Worm (Caenorhabditis elegans): ENCODE data around the gene T11F9.1.

T11F9.1 gene

DNA sequence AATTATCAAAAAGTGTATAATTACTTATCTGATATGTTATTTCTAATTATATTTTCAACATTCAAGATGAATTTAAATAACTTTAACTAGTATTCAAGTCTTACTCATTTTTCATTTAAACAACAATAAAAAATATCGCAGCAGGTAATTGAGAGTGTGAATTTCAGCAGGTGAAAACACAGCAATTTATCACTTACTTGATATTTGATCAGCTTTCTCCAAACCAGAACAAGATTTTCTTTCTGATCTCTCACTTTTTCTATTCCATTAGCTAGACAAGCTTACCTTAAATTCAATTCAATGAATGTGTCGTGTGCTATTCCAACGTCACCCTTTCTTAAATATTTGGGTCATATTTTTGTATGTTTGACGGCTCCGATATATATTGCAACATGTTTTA, 26.2 kb downstream of the T11F9.1 start, which contains the start of gene srh-1:
Gene srh-1 (plus strand): TSS at position 301 of the 400 bp plus-strand sequence.
- TF ChIP-seq T26A5.8 (tag; optimal IDR thresholded peaks at IDR 0.05), result no peak
- TF ChIP-seq B0019.2 (GFP tag; conservative IDR thresholded peaks at IDR 0.05), result no peak
- TF ChIP-seq repo-1 (tag; optimal IDR thresholded peaks at IDR 0.05), result no peak
- TF ChIP-seq zim-3 (tag; optimal IDR thresholded peaks at IDR 0.05), result no peak
- no peak for TF ChIP-seq D2030.7 (GFP tag; IDR thresholded peaks at IDR 0.05)
- TF ChIP-seq nhr-179 (tag; optimal IDR thresholded peaks at IDR 0.05), result no peak

- TF ChIP-seq him-1 (tag; optimal IDR thresholded peaks at IDR 0.05) (no peak), ekl-4 (GFP tag; IDR thresholded peaks at IDR 0.05) (no peak), sptf-2 (GFP tag; optimal IDR thresholded peaks at IDR 0.05) (no peak), gei-17 (GFP tag; optimal IDR thresholded peaks at IDR 0.05) (no peak), nhr-80 (tag; optimal IDR thresholded peaks at IDR 0.05) (no peak), zim-3 (tag; optimal IDR thresholded peaks at IDR 0.05) (no peak), snpc-3.4 (tag; optimal IDR thresholded peaks at IDR 0.05) (no peak), snpc-4 (GFP tag; optimal IDR thresholded peaks at IDR 0.05) (no peak), snpc-4 (tag; optimal IDR thresholded peaks at IDR 0.05) (no peak), egrh-3 (GFP tag; IDR thresholded peaks at IDR 0.05) (no peak), ceh-100 (GFP tag; IDR thresholded peaks at IDR 0.05) (no peak), attf-5 (GFP tag; optimal IDR thresholded peaks at IDR 0.05) (no peak), rcor-1 (GFP tag; IDR thresholded peaks at IDR 0.05) (no peak), D2030.7 (GFP tag; IDR thresholded peaks at IDR 0.05) (no peak), bed-2 (GFP tag; IDR thresholded peaks at IDR 0.05) (no peak), F10E7.11 (tag; optimal IDR thresholded peaks at IDR 0.05) (no peak), let-526 (GFP tag; IDR thresholded peaks at IDR 0.05) (no peak), F39B2.1 (GFP tag; IDR thresholded peaks at IDR 0.05) (no peak), ceh-58 (GFP tag; IDR thresholded peaks at IDR 0.05) (no peak), ztf-3 (GFP tag; optimal IDR thresholded peaks at IDR 0.05) (no peak), ets-4 (GFP tag; optimal IDR thresholded peaks at IDR 0.05) (no peak)
Measured at ce11 chrV:11486680-11487079, 27.3 kb downstream of the T11F9.1 start, which contains the start of gene T11F9.10. Gene T11F9.10, plus strand, starts transcription at chrV:11486980.

ce11 chrV:11488288-11488687, 28.9 kb downstream of the T11F9.1 start:
- no peak for TF ChIP-seq snpc-4 (GFP tag; optimal IDR thresholded peaks at IDR 0.05)
- peak in 3 of 4 experiments; percentile 2 to 83 (median 70) for TF ChIP-seq snpc-4 (tag; optimal IDR thresholded peaks at IDR 0.05)
- no peak for TF ChIP-seq cebp-1 (GFP tag; IDR thresholded peaks at IDR 0.05)
- no peak for TF ChIP-seq cebp-1 (tag; optimal IDR thresholded peaks at IDR 0.05)
- peak; percentile 66 for TF ChIP-seq snpc-1.1 (tag; optimal IDR thresholded peaks at IDR 0.05; ENCODE audit: insufficient read depth)

DNA sequence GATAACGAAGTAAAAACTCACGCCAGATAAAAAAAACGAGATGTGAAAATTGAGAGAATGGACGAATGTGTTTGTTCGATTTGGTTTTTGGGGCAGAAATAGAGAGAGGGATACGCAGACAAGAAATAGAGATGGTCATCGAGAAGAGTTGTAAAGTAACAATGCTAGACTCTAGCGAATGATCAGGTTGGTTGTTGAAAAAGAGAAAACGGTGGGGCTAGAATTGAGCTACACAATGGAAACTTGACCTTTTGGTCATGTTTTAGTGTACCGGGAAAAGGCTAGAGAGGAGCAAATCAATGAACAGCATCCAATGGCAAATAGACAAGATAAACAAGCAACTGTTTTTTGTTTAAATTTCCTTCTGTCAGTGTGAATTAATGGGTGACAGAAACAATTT, 31.0 kb downstream of the T11F9.1 start, which contains the start of gene dhs-19:
Gene dhs-19 (minus strand): TSS at position 101 of the 400 bp plus-strand sequence.
- TF ChIP-seq fkh-3 (tag; optimal IDR thresholded peaks at IDR 0.05) (no peak), bed-2 (GFP tag; IDR thresholded peaks at IDR 0.05) (no peak)

DNA sequence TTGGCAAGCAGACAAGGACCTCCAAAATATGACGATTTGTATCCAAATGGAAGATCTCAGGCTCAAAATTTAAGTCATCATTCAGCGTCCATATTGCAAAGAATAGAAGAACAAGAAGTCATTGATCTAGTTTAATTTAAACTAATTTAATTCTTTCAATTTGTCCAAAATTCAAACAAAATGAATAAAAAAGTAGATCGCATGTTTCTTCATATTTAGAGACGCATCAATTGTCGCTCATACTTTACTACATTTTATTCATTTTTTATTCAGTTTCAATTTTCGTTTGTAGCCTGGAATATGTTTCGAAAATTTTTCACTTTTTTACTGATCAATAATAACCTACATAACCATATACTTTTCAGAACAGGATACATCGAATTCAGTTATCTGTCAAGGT, 33.1 kb downstream of the T11F9.1 start, which contains the start of gene T11F9.21:
Gene T11F9.21 (plus strand): TSS at position 301 of the 400 bp plus-strand sequence.
- TF ChIP-seq C17E4.6 (GFP tag; IDR thresholded peaks at IDR 0.05) (no peak), akir-1 (GFP tag; optimal IDR thresholded peaks at IDR 0.05) (no peak), unc-62 (GFP tag; optimal IDR thresholded peaks at IDR 0.05) (no peak), lin-35 (GFP tag; optimal IDR thresholded peaks at IDR 0.05) (no peak), him-1 (tag; optimal IDR thresholded peaks at IDR 0.05) (no peak), B0336.3 (GFP tag; IDR thresholded peaks at IDR 0.05) (no peak), ceh-100 (GFP tag; IDR thresholded peaks at IDR 0.05) (no peak), lir-1 (GFP tag; conservative IDR thresholded peaks at IDR 0.05) (no peak), somi-1 (GFP tag; optimal IDR thresholded peaks at IDR 0.05) (no peak), ztf-28 (GFP tag; IDR thresholded peaks at IDR 0.05) (no peak), T26A5.8 (tag; optimal IDR thresholded peaks at IDR 0.05) (no peak), F52B5.7 (tag; optimal IDR thresholded peaks at IDR 0.05) (no peak), F57C9.4 (tag; optimal IDR thresholded peaks at IDR 0.05) (no peak), F55B11.4 (tag; optimal IDR thresholded peaks at IDR 0.05; ENCODE audit: borderline replicate concordance, insufficient read depth) (no peak)

Measured in whole organism, young adult.